Worm (Caenorhabditis elegans) whole organism, L1 larva: ENCODE data around the gene col-71.

Source experiments
- ceh-82 ChIP-seq, 3 experiments: fragments of 150-350 bp in 1 of 3; sonication (generic microtip) in 2 of 3; optimal IDR thresholded peaks; 2 replicates each; lab custom pipeline; 2014 to 2017; ENCODE audit warnings: missing biosample characterization in 3 of 3, missing genetic modification characterization in 3 of 3
- dpl-1 ChIP-seq, 3 experiments: fragments of 150-350 bp in 2 of 3; sonication (generic microtip) in 1 of 3; optimal IDR thresholded peaks; 2 replicates each; lab custom pipeline; 2014 to 2017; ENCODE audit warnings: missing biosample characterization in 3 of 3, missing genetic modification characterization in 3 of 3, missing genetic modification reagents in 3 of 3
- egl-27 ChIP-seq, 2 experiments: fragments of 150-350 bp in 1 of 2; sonication (generic microtip); optimal IDR thresholded peaks; 3 replicates each; lab custom pipeline; 2017 to 2018; ENCODE audit warnings: missing biosample characterization in 2 of 2, missing genetic modification characterization in 2 of 2, missing genetic modification reagents in 2 of 2
- elt-2 ChIP-seq: sonication (generic microtip); optimal IDR thresholded peaks from 2 replicates; lab custom pipeline; 2016; ENCODE audit warnings: missing genetic modification characterization, mild to moderate bottlenecking, inconsistent platforms, missing compliant biosample characterization, missing genetic modification reagents
- fos-1 ChIP-seq: fragments of 150-350 bp; optimal IDR thresholded peaks from 2 replicates; lab custom pipeline; 2014; ENCODE audit warnings: missing biosample characterization, missing genetic modification characterization
- jun-1 ChIP-seq: fragments of 150-350 bp; optimal IDR thresholded peaks from 2 replicates; lab custom pipeline; 2014; ENCODE audit warnings: missing biosample characterization, missing genetic modification reagents, missing genetic modification characterization
- tbx-2 ChIP-seq: sonication (generic microtip); optimal IDR thresholded peaks from 2 replicates; lab custom pipeline; 2016; ENCODE audit warnings: missing genetic modification characterization, missing compliant biosample characterization
- tlp-1 ChIP-seq: fragments of 150-350 bp; optimal IDR thresholded peaks from 2 replicates; lab custom pipeline; 2014; ENCODE audit warnings: missing biosample characterization, missing genetic modification characterization
- zag-1 ChIP-seq: fragments of 150-350 bp; optimal IDR thresholded peaks from 2 replicates; lab custom pipeline; 2014; ENCODE audit warnings: missing biosample characterization, missing genetic modification characterization

DNA sequence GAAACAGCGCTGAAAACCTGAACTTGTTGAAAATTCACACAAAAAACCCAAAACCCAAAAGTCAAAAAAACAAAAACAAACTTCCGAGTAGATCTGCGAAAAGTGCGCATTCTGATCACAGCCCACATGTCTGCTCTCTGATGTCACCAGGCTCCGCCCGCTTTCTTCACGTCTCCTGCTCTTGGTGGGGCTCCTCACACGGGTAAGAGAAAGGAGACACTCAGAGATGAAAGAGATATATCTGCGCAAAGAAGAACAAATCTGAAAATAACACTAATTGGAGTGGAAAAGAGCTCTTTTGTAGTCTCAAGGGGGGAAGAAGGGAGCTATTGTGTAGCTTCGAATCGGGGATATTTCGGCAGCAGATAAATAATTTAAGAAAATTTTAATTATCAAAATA lies 25.9 kb upstream of the col-71 start, which contains the start of gene ncs-6:
- TF ChIP-seq fos-1 = no peak
- TF ChIP-seq tbx-2 (tag; lab: Kevin White, UChicago) = no peak
- no peak for TF ChIP-seq tlp-1 (tag; lab: Kevin White, UChicago)
- TF ChIP-seq elt-2 (tag; lab: Kevin White, UChicago) = no peak
- TF ChIP-seq jun-1 (tag; lab: Kevin White, UChicago) = no peak
- TF ChIP-seq ceh-82 (tag; optimal IDR thresholded peaks at IDR 0.05; lab: Kevin White, UChicago) = no peak
- no peak for TF ChIP-seq zag-1 (tag; lab: Kevin White, UChicago)
- TF ChIP-seq dpl-1 (GFP tag; optimal IDR thresholded peaks at IDR 0.05; lab: Kevin White, UChicago) = no peak
- no peak for TF ChIP-seq egl-27 (tag; optimal IDR thresholded peaks at IDR 0.05; lab: Kevin White, UChicago)
